Fruit fly (Drosophila melanogaster) Kc167 (cell line): ENCODE measurements around the gene CG9628.

Experiments used
- Myc ChIP-seq: fragments of >200 bp; optimal IDR thresholded peaks from 2 replicates; lab custom pipeline; 2017; ENCODE audit warnings: missing external identifiers
- Sin3A ChIP-seq: fragments of >200 bp; optimal IDR thresholded peaks from 2 replicates; lab custom pipeline; 2018; ENCODE audit warnings: missing external identifiers
- h ChIP-seq: fragments of >200 bp; optimal IDR thresholded peaks from 3 replicates; lab custom pipeline; 2018; ENCODE audit warnings: missing external identifiers
- psq ChIP-seq: fragments of >200 bp; optimal IDR thresholded peaks from 2 replicates; lab custom pipeline; 2017; ENCODE audit warnings: missing external identifiers
- ttk ChIP-seq: sonication (Bioruptor generic); optimal IDR thresholded peaks from 2 replicates; lab custom pipeline; 2017; ENCODE audit warnings: missing external identifiers

- TF ChIP-seq psq (lab: Kevin White, UChicago) = no peak
- TF ChIP-seq ttk (lab: Kevin White, UChicago) = no peak
- TF ChIP-seq h (lab: Kevin White, UChicago) = no peak
- no peak for TF ChIP-seq Sin3A (lab: Kevin White, UChicago)
- no peak for TF ChIP-seq Myc (lab: Kevin White, UChicago)
Observed at dm6 chr3L:14639778-14640177, 17.2 kb downstream of the CG9628 start.
